Fruit fly (Drosophila melanogaster): ENCODE measurements around the gene CG13255.

dm6 chr3L:20797379-20797778 is 39.9 kb upstream of the CG13255 start:
- TF ChIP-seq h (optimal IDR thresholded peaks at IDR 0.05) = no peak
- no peak for TF ChIP-seq insv (optimal IDR thresholded peaks at IDR 0.05)
- TF ChIP-seq Myc (optimal IDR thresholded peaks at IDR 0.05) = no peak
- TF ChIP-seq Sin3A (optimal IDR thresholded peaks at IDR 0.05) = no peak
